Fruit fly (Drosophila melanogaster) whole organism, embryonic: ENCODE data around the gene nst.

ENCODE experiments used
- CG10274 ChIP-seq: fragments of 200-800 bp; sonication (Bioruptor generic); optimal IDR thresholded peaks from 3 replicates; lab custom pipeline; 2017; ENCODE audit warnings: missing biosample characterization, mild to moderate bottlenecking, missing genetic modification characterization
- CG11247 ChIP-seq: fragments of 200-800 bp; sonication (Bioruptor generic); IDR thresholded peaks from 2 replicates; pipeline ENCODE4 v1.3.6; 2022; ENCODE audit warnings: missing biosample characterization, missing genetic modification characterization
- CG11504 ChIP-seq: fragments of 200-800 bp; sonication (Bioruptor generic); optimal IDR thresholded peaks from 3 replicates; lab custom pipeline; 2019; ENCODE audit warnings: missing biosample characterization, mild to moderate bottlenecking, missing genetic modification characterization, moderate library complexity
- CG13123 ChIP-seq: fragments of 200-800 bp; sonication (Bioruptor generic); optimal IDR thresholded peaks from 2 replicates; lab custom pipeline; 2016; ENCODE audit warnings: missing biosample characterization, missing genetic modification characterization
- CG13775 ChIP-seq: fragments of 200-800 bp; sonication (Bioruptor generic); optimal IDR thresholded peaks from 3 replicates; lab custom pipeline; 2017; ENCODE audit warnings: missing biosample characterization, mild to moderate bottlenecking, missing genetic modification characterization
- CG15073 ChIP-seq: fragments of 200-800 bp; sonication (Bioruptor generic); optimal IDR thresholded peaks from 2 replicates; lab custom pipeline; 2016; ENCODE audit warnings: missing biosample characterization, missing genetic modification characterization
- CG1602 ChIP-seq: fragments of 200-800 bp; sonication (Bioruptor generic); optimal IDR thresholded peaks from 3 replicates; lab custom pipeline; 2016; ENCODE audit warnings: missing biosample characterization, missing genetic modification characterization
- CG1832 ChIP-seq: fragments of 200-800 bp; sonication (Bioruptor generic); optimal IDR thresholded peaks from 2 replicates; lab custom pipeline; 2017; ENCODE audit warnings: missing biosample characterization, mild to moderate bottlenecking, missing genetic modification characterization, inconsistent platforms
- CG2202 ChIP-seq: fragments of 200-800 bp; sonication (Bioruptor generic); optimal IDR thresholded peaks from 2 replicates; lab custom pipeline; 2018; ENCODE audit warnings: missing biosample characterization, mild to moderate bottlenecking, missing genetic modification characterization
- CG2875 ChIP-seq: fragments of 200-800 bp; sonication (Bioruptor generic); optimal IDR thresholded peaks from 2 replicates; lab custom pipeline; 2017; ENCODE audit warnings: missing biosample characterization, mild to moderate bottlenecking, missing genetic modification characterization, missing genetic modification reagents
- CG31365 ChIP-seq: fragments of 200-800 bp; sonication (Bioruptor generic); optimal IDR thresholded peaks from 2 replicates; lab custom pipeline; 2018; ENCODE audit warnings: missing biosample characterization, mild to moderate bottlenecking, missing genetic modification characterization
- CG31388 ChIP-seq: fragments of 200-800 bp; sonication (Bioruptor generic); optimal IDR thresholded peaks from 2 replicates; lab custom pipeline; 2016; ENCODE audit warnings: missing biosample characterization, missing genetic modification characterization
- CG4424 ChIP-seq: fragments of 200-800 bp; sonication (Bioruptor generic); optimal IDR thresholded peaks from 3 replicates; lab custom pipeline; 2016; ENCODE audit warnings: missing biosample characterization, missing genetic modification characterization
- CG6654 ChIP-seq: fragments of 200-800 bp; sonication (Bioruptor generic); optimal IDR thresholded peaks from 2 replicates; lab custom pipeline; 2017; ENCODE audit warnings: missing biosample characterization, mild to moderate bottlenecking, missing genetic modification characterization
- CG6689 ChIP-seq: fragments of 200-800 bp; sonication (Bioruptor generic); IDR thresholded peaks from 2 replicates; pipeline ENCODE4 v1.3.6; 2022; ENCODE audit warnings: missing biosample characterization, missing genetic modification characterization
- CG7745 ChIP-seq: fragments of 200-800 bp; sonication (Bioruptor generic); optimal IDR thresholded peaks from 2 replicates; lab custom pipeline; 2018; ENCODE audit warnings: missing biosample characterization, mild to moderate bottlenecking, missing genetic modification characterization, moderate library complexity
- CG8765 ChIP-seq: fragments of 200-800 bp; sonication (Bioruptor generic); IDR thresholded peaks from 2 replicates; pipeline ENCODE4 v1.3.6; 2022; ENCODE audit warnings: missing biosample characterization, missing genetic modification characterization
- CG8924 ChIP-seq: fragments of 200-800 bp; optimal IDR thresholded peaks from 3 replicates; lab custom pipeline; 2019; ENCODE audit warnings: missing biosample characterization, mild to moderate bottlenecking, missing genetic modification characterization, moderate library complexity
- CG9437 ChIP-seq: fragments of 200-800 bp; sonication (Bioruptor generic); optimal IDR thresholded peaks from 2 replicates; lab custom pipeline; 2018; ENCODE audit warnings: missing biosample characterization, mild to moderate bottlenecking, missing genetic modification characterization
- CG9876 ChIP-seq: fragments of 200-800 bp; sonication (Bioruptor generic); optimal IDR thresholded peaks from 2 replicates; lab custom pipeline; 2016; ENCODE audit warnings: missing biosample characterization, missing genetic modification characterization
- D19A ChIP-seq: fragments of 200-800 bp; optimal IDR thresholded peaks from 3 replicates; lab custom pipeline; 2019; ENCODE audit warnings: missing biosample characterization, mild to moderate bottlenecking, missing genetic modification characterization, moderate library complexity
- Deaf1 ChIP-seq: fragments of 200-800 bp; optimal IDR thresholded peaks from 3 replicates; lab custom pipeline; 2019; ENCODE audit warnings: missing biosample characterization, mild to moderate bottlenecking, missing genetic modification characterization, moderate library complexity
- Doc2 ChIP-seq: fragments of 200-800 bp; sonication (Bioruptor generic); IDR thresholded peaks from 2 replicates; pipeline ENCODE4 v1.3.6; 2022; ENCODE audit warnings: missing biosample characterization, missing genetic modification characterization
- HLH4C ChIP-seq: fragments of 200-800 bp; sonication (Bioruptor generic); IDR thresholded peaks from 3 replicates; pipeline ENCODE4 v1.3.6; 2022; ENCODE audit warnings: missing biosample characterization, missing genetic modification characterization; ENCODE audit not compliant: partially characterized antibody
- NC2α ChIP-seq: fragments of 200-800 bp; sonication (Bioruptor generic); optimal IDR thresholded peaks from 2 replicates; lab custom pipeline; 2016; ENCODE audit warnings: missing biosample characterization, missing genetic modification characterization
- Spps ChIP-seq: fragments of 200-800 bp; sonication (Bioruptor generic); optimal IDR thresholded peaks from 2 replicates; lab custom pipeline; 2018; ENCODE audit warnings: missing biosample characterization, mild to moderate bottlenecking, missing genetic modification characterization
- Xbp1 ChIP-seq: fragments of 200-800 bp; sonication (Bioruptor generic); optimal IDR thresholded peaks from 3 replicates; lab custom pipeline; 2016; ENCODE audit warnings: missing biosample characterization, mild to moderate bottlenecking, missing genetic modification characterization
- ab ChIP-seq: fragments of 200-800 bp; sonication (Bioruptor generic); optimal IDR thresholded peaks from 2 replicates; lab custom pipeline; 2016; ENCODE audit warnings: missing biosample characterization, missing genetic modification characterization
- ci ChIP-seq: fragments of 200-800 bp; sonication (Bioruptor generic); IDR thresholded peaks from 3 replicates; pipeline ENCODE4 v1.3.6; 2022; ENCODE audit warnings: missing biosample characterization, missing genetic modification characterization
- crol ChIP-seq: fragments of 200-800 bp; sonication (Bioruptor generic); IDR thresholded peaks from 2 replicates; pipeline ENCODE4 v1.3.6; 2022; ENCODE audit warnings: missing biosample characterization, missing genetic modification characterization
- dysf ChIP-seq: fragments of 200-800 bp; sonication (Bioruptor generic); IDR thresholded peaks from 3 replicates; pipeline ENCODE4 v1.3.6; 2022; ENCODE audit warnings: missing biosample characterization, missing genetic modification characterization
- ewg ChIP-seq: fragments of 200-800 bp; sonication (Bioruptor generic); optimal IDR thresholded peaks from 3 replicates; lab custom pipeline; 2017; ENCODE audit warnings: mild to moderate bottlenecking, missing biosample characterization, missing genetic modification reagents, missing genetic modification characterization
- hb ChIP-seq: fragments of 200-800 bp; sonication (Bioruptor generic); IDR thresholded peaks from 3 replicates; pipeline ENCODE4 v1.3.6; 2022; ENCODE audit warnings: missing biosample characterization, missing genetic modification characterization; ENCODE audit not compliant: partially characterized antibody
- jing ChIP-seq: fragments of 200-800 bp; sonication (Bioruptor generic); optimal IDR thresholded peaks from 2 replicates; lab custom pipeline; 2018; ENCODE audit warnings: missing biosample characterization, mild to moderate bottlenecking, missing genetic modification characterization
- lab ChIP-seq: fragments of 200-800 bp; sonication (Bioruptor generic); optimal IDR thresholded peaks from 3 replicates; lab custom pipeline; 2017; ENCODE audit warnings: missing biosample characterization, missing genetic modification characterization, mild to moderate bottlenecking, moderate library complexity, missing genetic modification reagents
- lov ChIP-seq, 2 experiments: fragments of 200-800 bp in 1 of 2; fragments of >200 bp in 1 of 2; sonication (Bioruptor generic) in 1 of 2; IDR thresholded peaks in 1 of 2; optimal IDR thresholded peaks in 1 of 2; 2 replicates in 1 of 2; 3 replicates in 1 of 2; pipeline versions ENCODE4 v1.3.6 to Lab custom; 2017 to 2022; ENCODE audit warnings: missing biosample characterization in 1 of 2, missing genetic modification characterization in 1 of 2
- otp ChIP-seq: fragments of 200-800 bp; sonication (Bioruptor generic); IDR thresholded peaks from 3 replicates; pipeline ENCODE4, ENCODE4 v1.3.6; 2022; ENCODE audit warnings: missing biosample characterization, missing genetic modification characterization
- peb ChIP-seq: fragments of 200-800 bp; sonication (Bioruptor generic); IDR thresholded peaks from 2 replicates; pipeline ENCODE4 v1.3.6; 2022; ENCODE audit warnings: missing biosample characterization, missing genetic modification characterization
- pnt ChIP-seq: fragments of 200-800 bp; sonication (Bioruptor generic); optimal IDR thresholded peaks from 3 replicates; lab custom pipeline; 2016; ENCODE audit warnings: missing biosample characterization, missing genetic modification characterization
- run ChIP-seq: fragments of 200-800 bp; sonication (Bioruptor generic); optimal IDR thresholded peaks from 3 replicates; lab custom pipeline; 2018; ENCODE audit warnings: missing biosample characterization, mild to moderate bottlenecking, missing genetic modification characterization
- sens-2 ChIP-seq: fragments of 200-800 bp; sonication (Bioruptor generic); IDR thresholded peaks from 2 replicates; pipeline ENCODE4 v1.3.6; 2022; ENCODE audit warnings: missing biosample characterization, missing genetic modification characterization
- shn ChIP-seq: fragments of 200-800 bp; sonication (Bioruptor generic); optimal IDR thresholded peaks from 3 replicates; lab custom pipeline; 2016; ENCODE audit warnings: missing biosample characterization, missing genetic modification characterization
- sim ChIP-seq: fragments of 200-800 bp; sonication (Bioruptor generic); IDR thresholded peaks from 2 replicates; pipeline ENCODE4 v1.3.6; 2022; ENCODE audit warnings: missing biosample characterization, missing genetic modification characterization
- sqz ChIP-seq: fragments of 200-800 bp; sonication (Bioruptor generic); optimal IDR thresholded peaks from 3 replicates; lab custom pipeline; 2018; ENCODE audit warnings: missing biosample characterization, mild to moderate bottlenecking, missing genetic modification characterization
- trh ChIP-seq: fragments of 200-800 bp; sonication (Bioruptor generic); optimal IDR thresholded peaks from 2 replicates; lab custom pipeline; 2016; ENCODE audit warnings: missing biosample characterization, missing genetic modification characterization
- tx ChIP-seq: fragments of 200-800 bp; sonication (Bioruptor generic); optimal IDR thresholded peaks from 2 replicates; lab custom pipeline; 2016; ENCODE audit warnings: missing biosample characterization, missing genetic modification characterization
- wdn ChIP-seq: fragments of 200-800 bp; sonication (Bioruptor generic); IDR thresholded peaks from 2 replicates; pipeline ENCODE4 v1.3.6; 2022; ENCODE audit warnings: missing biosample characterization, missing genetic modification characterization
- zen ChIP-seq: fragments of 200-800 bp; sonication (Bioruptor generic); optimal IDR thresholded peaks from 3 replicates; lab custom pipeline; 2018; ENCODE audit warnings: missing biosample characterization, mild to moderate bottlenecking, missing genetic modification characterization, moderate library complexity
- zf30C ChIP-seq: fragments of 200-800 bp; sonication (Bioruptor generic); optimal IDR thresholded peaks from 3 replicates; lab custom pipeline; 2018; ENCODE audit warnings: missing biosample characterization, mild to moderate bottlenecking, missing genetic modification characterization

The nst gene

dm6 chr3L:12503865-12504650 lies 25.9 kb downstream of the nst start, which contains the start of the genes CG10646 and vih (continued):
- TF ChIP-seq lov (optimal IDR thresholded peaks at IDR 0.05; lab: Kevin White, UChicago): no peak
- 0 out of 3 replicates have a peak, but pooled peaks have one; percentile 26 for TF ChIP-seq lov (GFP tag; IDR thresholded peaks at IDR 0.05; lab: Robert Waterston, UW)
- peak; percentile 27 for TF ChIP-seq ewg (GFP tag; lab: Kevin White, UChicago)
- TF ChIP-seq tx (GFP tag; lab: Kevin White, UChicago): no peak
- TF ChIP-seq CG13123: no peak
- TF ChIP-seq Doc2 (GFP tag; lab: Robert Waterston, UW): no peak
- TF ChIP-seq CG6654: no peak
- TF ChIP-seq trh (GFP tag; lab: Kevin White, UChicago): no peak
- no peak for TF ChIP-seq peb (GFP tag; lab: Robert Waterston, UW)
- 0 out of 3 replicates have a peak, but pooled peaks have one; percentile 6 for TF ChIP-seq ci (GFP tag; lab: Robert Waterston, UW)
- TF ChIP-seq CG15073 (GFP tag; lab: Kevin White, UChicago): no peak
- TF ChIP-seq CG7745 (tag; lab: Kevin White, UChicago): no peak
- TF ChIP-seq lab: peak; percentile 57
- no peak for TF ChIP-seq CG2202 (tag; lab: Kevin White, UChicago)
- TF ChIP-seq run (tag; lab: Kevin White, UChicago): no peak
- no peak for TF ChIP-seq pnt (GFP tag; lab: Kevin White, UChicago)
- TF ChIP-seq sim (GFP tag; lab: Robert Waterston, UW): no peak
- no peak for TF ChIP-seq ab
- TF ChIP-seq CG13775 (GFP tag; lab: Kevin White, UChicago): peak; percentile 64
- peak; percentile 31 for TF ChIP-seq Deaf1 (tag; lab: Kevin White, UChicago)
- peak; percentile 66 for TF ChIP-seq Xbp1 (GFP tag; lab: Kevin White, UChicago)
- no peak for TF ChIP-seq CG8765 (GFP tag; lab: Robert Waterston, UW)
- no peak for TF ChIP-seq CG11247 (GFP tag; lab: Robert Waterston, UW)
- TF ChIP-seq D19A (tag; lab: Kevin White, UChicago): peak; percentile 35
- TF ChIP-seq CG1602: peak; percentile 48
- no peak for TF ChIP-seq sens-2
- TF ChIP-seq CG8924 (tag; lab: Kevin White, UChicago): peak; percentile 63
- peak; percentile 43 for TF ChIP-seq zen
- peak; percentile 68 for TF ChIP-seq sqz (GFP tag; lab: Kevin White, UChicago)
- TF ChIP-seq CG31388 (GFP tag; lab: Kevin White, UChicago): peak; percentile 29
- peak; percentile 7 for TF ChIP-seq Spps (tag; lab: Kevin White, UChicago)
- no peak for TF ChIP-seq hb (GFP tag; lab: Robert Waterston, UW)
- TF ChIP-seq shn (GFP tag; lab: Kevin White, UChicago): no peak
- no peak for TF ChIP-seq dysf (GFP tag; lab: Robert Waterston, UW)
- peak; percentile 51 for TF ChIP-seq CG4424 (GFP tag; lab: Kevin White, UChicago)
- no peak for TF ChIP-seq jing (GFP tag; lab: Kevin White, UChicago)
- no peak for TF ChIP-seq wdn (GFP tag; lab: Robert Waterston, UW)
- no peak for TF ChIP-seq CG31365 (tag; lab: Kevin White, UChicago)
- TF ChIP-seq crol (GFP tag; lab: Robert Waterston, UW): no peak
- TF ChIP-seq otp: no peak
- no peak; the same call in 2 of the 3 replicates for TF ChIP-seq HLH4C (GFP tag; lab: Robert Waterston, UW)
- TF ChIP-seq NC2α (GFP tag; lab: Kevin White, UChicago): no peak
- no peak for TF ChIP-seq CG10274
- TF ChIP-seq CG11504: no peak
- peak; percentile 2 for TF ChIP-seq zf30C (GFP tag; lab: Kevin White, UChicago)
- TF ChIP-seq CG9437 (GFP tag; lab: Kevin White, UChicago): peak; percentile 61
- no peak for TF ChIP-seq CG2875
- no peak for TF ChIP-seq CG9876 (GFP tag; lab: Kevin White, UChicago)
- no peak for TF ChIP-seq CG1832 (GFP tag; lab: Kevin White, UChicago)
- TF ChIP-seq CG6689: peak; percentile 35; the same call in 1 of the 2 replicates
